Fruit fly (Drosophila melanogaster): Measurements from ENCODE around the gene CG13457.

Gene CG13457

dm6 chr3L:15161549-15161948, 30.4 kb upstream of the CG13457 start, which contains the start of gene CG6878:
Gene CG6878, plus strand, starts transcription at chr3L:15161817.
- no peak for TF ChIP-seq CG34367 (tag; optimal IDR thresholded peaks at IDR 0.05)
- TF ChIP-seq CG4496 (GFP tag; IDR thresholded peaks at IDR 0.05), result no peak
- no peak for TF ChIP-seq Ets98B (GFP tag; IDR thresholded peaks at IDR 0.05)
- TF ChIP-seq CG13204 (GFP tag; optimal IDR thresholded peaks at IDR 0.05), result no peak
- TF ChIP-seq D1 (tag; optimal IDR thresholded peaks at IDR 0.05), result no peak
- TF ChIP-seq gl (tag; optimal IDR thresholded peaks at IDR 0.05), result no peak
- TF ChIP-seq CG8301 (tag; optimal IDR thresholded peaks at IDR 0.05), result no peak
- TF ChIP-seq CG10348 (GFP tag; IDR thresholded peaks at IDR 0.05), result no peak
- TF ChIP-seq rn (GFP tag; IDR thresholded peaks at IDR 0.05), result no peak
- TF ChIP-seq Pif1B (GFP tag; optimal IDR thresholded peaks at IDR 0.05), result no peak
- no peak for TF ChIP-seq CG8159 (tag; optimal IDR thresholded peaks at IDR 0.05)
- no peak for TF ChIP-seq Pif1A (GFP tag; optimal IDR thresholded peaks at IDR 0.05)
- TF ChIP-seq Snoo (tag; optimal IDR thresholded peaks at IDR 0.05), result no peak
- TF ChIP-seq EcR (GFP tag; optimal IDR thresholded peaks at IDR 0.05), result no peak
- no peak for TF ChIP-seq CG17806 (tag; optimal IDR thresholded peaks at IDR 0.05)

DNA sequence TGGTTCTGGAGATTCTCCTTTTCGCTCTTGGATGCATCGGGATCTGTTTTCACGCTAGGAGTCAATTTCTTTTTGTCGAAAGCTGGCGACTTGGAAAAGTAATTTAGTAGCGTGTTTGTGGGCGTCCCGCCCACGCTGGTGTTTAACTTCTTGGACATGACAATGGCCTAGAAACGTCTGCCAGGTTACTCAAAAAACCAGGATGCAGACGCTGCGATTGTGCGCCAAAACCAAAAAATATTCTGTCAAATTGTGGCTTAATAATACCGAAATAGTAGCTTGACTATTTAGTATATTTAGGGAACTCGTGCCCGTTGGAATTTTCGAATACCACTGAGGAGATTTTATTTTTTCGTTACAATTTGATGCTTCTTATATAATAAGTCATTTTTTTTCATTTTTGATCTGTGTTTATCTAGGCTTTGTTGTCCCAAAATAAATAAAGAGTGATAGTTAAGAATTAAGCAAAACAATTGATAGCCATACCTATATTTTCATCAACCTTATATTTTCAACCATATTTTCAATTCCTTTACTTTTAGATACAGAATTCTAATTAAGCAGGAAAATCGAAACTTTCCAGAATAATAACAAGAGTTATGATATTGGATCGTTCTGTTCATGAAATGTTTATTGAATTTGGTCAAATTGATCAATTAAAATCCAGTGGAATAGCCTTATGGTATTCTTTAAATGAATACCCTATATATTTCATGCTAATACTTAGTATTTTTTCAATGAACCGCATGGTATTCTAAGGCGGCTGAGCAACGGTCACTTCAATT, 27.3 kb upstream of the CG13457 start, which contains the start of the genes Msh6 and Prp31:
Gene Msh6, minus strand, starts transcription at position 233 of the 785 bp plus-strand sequence.
Gene Prp31, plus strand, starts transcription at position 771 of the 785 bp plus-strand sequence.
- TF ChIP-seq CG4496 (GFP tag; IDR thresholded peaks at IDR 0.05) (peak; percentile 53; the same call in 2 of the 3 replicates), CG8301 (tag; optimal IDR thresholded peaks at IDR 0.05) (peak; percentile 62), CG10348 (GFP tag; IDR thresholded peaks at IDR 0.05) (0 out of 2 replicates have a peak, but pooled peaks have one; percentile 23), fd96Ca (GFP tag; IDR thresholded peaks at IDR 0.05) (no peak), CG34367 (tag; optimal IDR thresholded peaks at IDR 0.05) (peak; percentile 66), CG9948 (tag; optimal IDR thresholded peaks at IDR 0.05) (peak; percentile 75), rn (GFP tag; IDR thresholded peaks at IDR 0.05) (no peak), CG13204 (GFP tag; optimal IDR thresholded peaks at IDR 0.05) (no peak), CG8159 (tag; optimal IDR thresholded peaks at IDR 0.05) (peak; percentile 76), CG14655 (GFP tag; optimal IDR thresholded peaks at IDR 0.05) (no peak), CG32121 (GFP tag; IDR thresholded peaks at IDR 0.05) (no peak), CG12605 (GFP tag; IDR thresholded peaks at IDR 0.05) (no peak), Pif1A (GFP tag; optimal IDR thresholded peaks at IDR 0.05) (no peak), Snoo (tag; optimal IDR thresholded peaks at IDR 0.05) (peak; percentile 44), CG15710 (tag; optimal IDR thresholded peaks at IDR 0.05) (peak; percentile 75), D1 (tag; optimal IDR thresholded peaks at IDR 0.05) (no peak), Pif1B (GFP tag; optimal IDR thresholded peaks at IDR 0.05) (no peak), EcR (GFP tag; optimal IDR thresholded peaks at IDR 0.05) (no peak), gl (tag; optimal IDR thresholded peaks at IDR 0.05) (no peak), Ets98B (GFP tag; IDR thresholded peaks at IDR 0.05) (no peak; the same call in 1 of the 2 replicates), CG17806 (tag; optimal IDR thresholded peaks at IDR 0.05) (peak; percentile 65)

DNA sequence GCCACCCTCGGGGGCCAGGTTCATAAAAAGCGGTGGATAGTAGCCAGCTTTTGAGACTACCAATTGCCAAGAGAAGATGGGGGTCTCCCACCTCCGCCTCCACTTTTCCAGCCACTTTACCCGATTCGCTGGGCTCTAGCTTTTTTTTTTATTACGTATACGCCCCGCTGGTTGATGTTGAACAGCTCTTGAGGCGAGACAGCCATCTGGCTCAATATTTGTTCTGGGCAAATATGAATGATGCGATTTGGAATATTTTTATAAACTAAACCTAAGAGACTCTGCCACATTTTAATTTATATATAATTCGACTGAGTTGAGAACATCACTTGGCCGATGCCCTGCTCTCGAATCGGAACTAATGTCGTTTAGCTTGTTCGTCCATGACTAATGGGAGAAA, 18.9 kb upstream of the CG13457 start:
- TF ChIP-seq Snoo (tag; optimal IDR thresholded peaks at IDR 0.05) (no peak), CG17806 (tag; optimal IDR thresholded peaks at IDR 0.05) (no peak), CG8301 (tag; optimal IDR thresholded peaks at IDR 0.05) (no peak), CG9948 (tag; optimal IDR thresholded peaks at IDR 0.05) (no peak), CG10348 (GFP tag; IDR thresholded peaks at IDR 0.05) (no peak), Pif1B (GFP tag; optimal IDR thresholded peaks at IDR 0.05) (no peak), EcR (GFP tag; optimal IDR thresholded peaks at IDR 0.05) (no peak), CG8159 (tag; optimal IDR thresholded peaks at IDR 0.05) (no peak), rn (GFP tag; IDR thresholded peaks at IDR 0.05) (no peak), CG12605 (GFP tag; IDR thresholded peaks at IDR 0.05) (no peak), CG32121 (GFP tag; IDR thresholded peaks at IDR 0.05) (no peak), Ets98B (GFP tag; IDR thresholded peaks at IDR 0.05) (no peak), CG14655 (GFP tag; optimal IDR thresholded peaks at IDR 0.05) (no peak)

DNA sequence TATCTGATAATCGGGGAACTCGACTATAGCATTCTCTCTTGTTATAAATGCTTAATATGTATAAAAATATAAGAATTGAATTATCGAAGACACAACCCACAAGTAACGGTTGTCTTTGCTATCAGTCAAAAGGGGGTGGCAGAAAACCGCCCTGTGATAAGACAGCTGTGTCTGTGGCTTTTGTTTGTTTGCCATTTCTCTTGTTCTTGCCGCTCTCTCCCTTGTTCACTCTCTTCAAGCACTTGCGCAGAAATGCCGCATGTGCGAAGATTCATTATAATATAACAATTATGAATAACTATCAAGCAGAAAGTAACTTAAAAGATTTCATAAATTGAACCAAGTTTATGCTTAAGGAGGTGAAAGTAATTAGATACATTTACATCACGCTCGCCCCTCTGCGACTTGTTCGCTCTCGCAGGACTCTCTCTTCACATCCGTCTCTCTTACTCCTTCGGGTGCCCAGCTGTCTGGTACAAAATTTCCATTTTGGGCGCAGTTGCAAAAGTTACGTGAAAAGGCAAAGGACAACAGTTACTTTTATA, 15.5 kb upstream of the CG13457 start, which contains the start of gene FucTA:
Gene FucTA, plus strand, starts transcription at position 495 of the 545 bp plus-strand sequence.
- TF ChIP-seq fd96Ca (GFP tag; IDR thresholded peaks at IDR 0.05) (no peak), rn (GFP tag; IDR thresholded peaks at IDR 0.05) (no peak), CG8159 (tag; optimal IDR thresholded peaks at IDR 0.05) (no peak), Ets98B (GFP tag; IDR thresholded peaks at IDR 0.05) (no peak), CG8301 (tag; optimal IDR thresholded peaks at IDR 0.05) (no peak), CG4496 (GFP tag; IDR thresholded peaks at IDR 0.05) (no peak), D1 (tag; optimal IDR thresholded peaks at IDR 0.05) (no peak), CG12605 (GFP tag; IDR thresholded peaks at IDR 0.05) (no peak), CG9948 (tag; optimal IDR thresholded peaks at IDR 0.05) (no peak), EcR (GFP tag; optimal IDR thresholded peaks at IDR 0.05) (no peak), CG34367 (tag; optimal IDR thresholded peaks at IDR 0.05) (no peak), CG15710 (tag; optimal IDR thresholded peaks at IDR 0.05) (no peak), Snoo (tag; optimal IDR thresholded peaks at IDR 0.05) (no peak), CG14655 (GFP tag; optimal IDR thresholded peaks at IDR 0.05) (no peak), CG13204 (GFP tag; optimal IDR thresholded peaks at IDR 0.05) (no peak), CG32121 (GFP tag; IDR thresholded peaks at IDR 0.05) (no peak), Pif1A (GFP tag; optimal IDR thresholded peaks at IDR 0.05) (no peak), CG17806 (tag; optimal IDR thresholded peaks at IDR 0.05) (no peak), CG10348 (GFP tag; IDR thresholded peaks at IDR 0.05) (no peak)

Measured in whole organism, pupa.